Worm (Caenorhabditis elegans): ENCODE measurements around the gene W09D6.5.

W09D6.5 gene

DNA sequence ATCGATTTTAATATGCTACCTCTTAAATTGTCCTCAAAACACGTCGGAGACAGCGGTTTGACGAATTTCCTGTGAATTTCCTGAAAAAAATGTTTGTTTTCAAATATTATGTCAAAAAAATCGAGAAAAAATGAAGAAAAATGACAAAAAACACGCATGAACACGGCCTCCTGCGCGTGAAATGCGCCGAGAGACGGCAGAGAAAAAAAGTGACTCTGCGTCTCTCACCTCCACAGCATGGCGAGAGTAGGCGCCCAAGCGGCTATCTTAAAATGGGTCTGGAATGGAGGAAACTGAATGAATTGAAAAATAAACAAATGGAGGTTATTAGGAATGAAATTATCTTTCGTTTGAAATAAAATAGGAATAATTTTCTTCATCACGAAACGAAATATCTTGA is 22.5 kb downstream of the W09D6.5 start:
- TF ChIP-seq dox-1 (GFP tag; IDR thresholded peaks at IDR 0.05) (peak; percentile 83), C06A6.2 (GFP tag; conservative IDR thresholded peaks at IDR 0.05) (no peak), bed-1 (GFP tag; IDR thresholded peaks at IDR 0.05) (no peak), Y67H2A.10 (GFP tag; conservative IDR thresholded peaks at IDR 0.05) (no peak), hlh-26 (GFP tag; conservative IDR thresholded peaks at IDR 0.05) (no peak), ceh-27 (GFP tag; optimal IDR thresholded peaks at IDR 0.05) (peak; percentile 53), repo-1 (tag; optimal IDR thresholded peaks at IDR 0.05) (peak; percentile 36), mcd-1 (GFP tag; IDR thresholded peaks at IDR 0.05) (peak; percentile 91), nfya-2 (GFP tag; IDR thresholded peaks at IDR 0.05) (no peak), hsf-1 (GFP tag; IDR thresholded peaks at IDR 0.05) (0 out of 2 replicates have a peak, but pooled peaks have one; percentile 16), dpl-1 (GFP tag; optimal IDR thresholded peaks at IDR 0.05) (no peak), ZK185.1 (tag; optimal IDR thresholded peaks at IDR 0.05; ENCODE audit: poor library complexity, severe bottlenecking) (peak; percentile 60), lin-54 (GFP tag; optimal IDR thresholded peaks at IDR 0.05) (peak; percentile 78), madf-6 (GFP tag; IDR thresholded peaks at IDR 0.05) (peak; percentile 63), K12H6.12 (tag; optimal IDR thresholded peaks at IDR 0.05) (peak; percentile 54), F49E8.2 (tag; optimal IDR thresholded peaks at IDR 0.05; ENCODE audit: insufficient read depth) (peak; percentile 6), lin-26 (GFP tag; IDR thresholded peaks at IDR 0.05) (no peak), F33H1.4 (GFP tag; IDR thresholded peaks at IDR 0.05) (peak; percentile 51; the same call in 1 of the 2 replicates), hmg-1.2 (GFP tag; IDR thresholded peaks at IDR 0.05) (peak; percentile 99), pha-4 (tag; optimal IDR thresholded peaks at IDR 0.05) (no peak), pbrm-1 (GFP tag; IDR thresholded peaks at IDR 0.05) (peak; percentile 65; the same call in 1 of the 2 replicates), lin-40 (tag; optimal IDR thresholded peaks at IDR 0.05) (peak; percentile 70), nfyb-1 (GFP tag; IDR thresholded peaks at IDR 0.05) (0 out of 2 replicates have a peak, but pooled peaks have one; percentile 28), ceh-91 (GFP tag; IDR thresholded peaks at IDR 0.05) (peak; percentile 44; the same call in 1 of the 2 replicates), snpc-4 (GFP tag; optimal IDR thresholded peaks at IDR 0.05) (no peak), snpc-4 (tag; optimal IDR thresholded peaks at IDR 0.05) (peak; percentile 0 to 64 (median 44)), ztf-6 (GFP tag; IDR thresholded peaks at IDR 0.05) (no peak), D2030.7 (GFP tag; IDR thresholded peaks at IDR 0.05) (peak; percentile 49; the same call in 1 of the 2 replicates), K11D2.4 (GFP tag; IDR thresholded peaks at IDR 0.05) (peak; percentile 66), B0035.1 (tag; optimal IDR thresholded peaks at IDR 0.05) (no peak), unc-130 (GFP tag; optimal IDR thresholded peaks at IDR 0.05) (no peak), Y53F4B.3 (GFP tag; IDR thresholded peaks at IDR 0.05) (no peak), lag-1 (GFP tag; IDR thresholded peaks at IDR 0.05) (no peak), ztf-25 (GFP tag; IDR thresholded peaks at IDR 0.05) (no peak), let-607 (tag; optimal IDR thresholded peaks at IDR 0.05) (peak in 1 of 2 experiments; percentile 22), tbp1 (GFP tag; optimal IDR thresholded peaks at IDR 0.05) (peak; percentile 54), B0336.3 (GFP tag; IDR thresholded peaks at IDR 0.05) (peak; percentile 69; the same call in 1 of the 2 replicates), lsl-1 (GFP tag; optimal IDR thresholded peaks at IDR 0.05) (peak; percentile 53), Y56A3A.18 (GFP tag; IDR thresholded peaks at IDR 0.05) (no peak), ztf-28 (GFP tag; IDR thresholded peaks at IDR 0.05) (0 out of 2 replicates have a peak, but pooled peaks have one; percentile 9), T07F8.4 (tag; optimal IDR thresholded peaks at IDR 0.05) (no peak), lsy-27 (tag; optimal IDR thresholded peaks at IDR 0.05; ENCODE audit: borderline replicate concordance, insufficient read depth) (no peak), madf-3 (GFP tag; IDR thresholded peaks at IDR 0.05) (0 out of 2 replicates have a peak, but pooled peaks have one; percentile 56), Y95B8A.8 (GFP tag; IDR thresholded peaks at IDR 0.05) (no peak), chd-7 (tag; optimal IDR thresholded peaks at IDR 0.05) (no peak), ztf-26 (tag; optimal IDR thresholded peaks at IDR 0.05) (peak; percentile 63), let-526 (GFP tag; IDR thresholded peaks at IDR 0.05) (peak; percentile 56; the same call in 1 of the 2 replicates), lir-1 (GFP tag; conservative IDR thresholded peaks at IDR 0.05) (no peak)
